Worm (Caenorhabditis elegans): ENCODE measurements around the gene madf-5.
A peak's percentile ranks its signal among the peaks of the same experiment; 100 is the strongest.

madf-5 gene

DNA sequence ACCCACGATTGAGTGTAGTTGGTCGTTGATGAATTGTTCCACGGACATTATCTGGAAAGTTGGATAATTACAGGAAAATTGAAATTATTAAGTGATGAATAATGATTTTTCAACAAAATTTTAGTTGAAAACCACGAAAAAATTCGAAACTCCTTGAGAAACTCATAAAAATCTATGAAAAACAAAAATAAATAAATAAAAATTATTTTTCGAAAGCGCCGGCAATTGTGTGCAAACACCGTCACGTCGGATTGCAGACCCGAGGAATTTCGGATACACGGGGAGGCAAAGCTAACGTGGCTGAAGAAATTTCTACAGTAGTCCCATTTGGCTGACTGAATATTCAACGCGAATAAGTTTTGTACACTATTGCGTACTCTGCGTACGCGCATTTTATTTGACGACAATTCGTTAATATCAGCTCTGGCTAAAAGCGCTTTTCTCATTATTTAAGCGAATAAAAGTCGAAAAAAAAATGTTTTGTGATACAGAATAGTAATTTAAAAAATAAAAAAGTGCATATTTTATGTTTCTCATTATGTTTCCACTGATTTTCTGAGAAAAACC, 11.8 kb upstream of the madf-5 start, which contains the start of gene mog-4 (continued):
- peak; percentile 62 to 86 for TF ChIP-seq rec-8 (tag; optimal IDR thresholded peaks at IDR 0.05)
- peak; percentile 10 for TF ChIP-seq ets-4 (GFP tag; optimal IDR thresholded peaks at IDR 0.05)
- TF ChIP-seq pbrm-1 (GFP tag; IDR thresholded peaks at IDR 0.05): peak; percentile 99
- peak; percentile 48 for TF ChIP-seq T07F8.4 (tag; optimal IDR thresholded peaks at IDR 0.05)
- TF ChIP-seq lsl-1 (GFP tag; optimal IDR thresholded peaks at IDR 0.05): peak; percentile 98
- TF ChIP-seq ztf-28 (GFP tag; IDR thresholded peaks at IDR 0.05): peak; percentile 100
- peak; percentile 100 for TF ChIP-seq ztf-25 (GFP tag; IDR thresholded peaks at IDR 0.05)
- peak; percentile 92 for TF ChIP-seq B0336.3 (GFP tag; IDR thresholded peaks at IDR 0.05)
- peak; percentile 97 for TF ChIP-seq cebp-2 (GFP tag; IDR thresholded peaks at IDR 0.05)
- TF ChIP-seq madf-8 (GFP tag; conservative IDR thresholded peaks at IDR 0.05): peak; percentile 99
- TF ChIP-seq atf-7 (tag; optimal IDR thresholded peaks at IDR 0.05): peak; percentile 84
- peak; percentile 93 for TF ChIP-seq attf-3 (GFP tag; conservative IDR thresholded peaks at IDR 0.05)
- TF ChIP-seq C06A6.2 (GFP tag; conservative IDR thresholded peaks at IDR 0.05): peak; percentile 98
- TF ChIP-seq ceh-100 (GFP tag; IDR thresholded peaks at IDR 0.05): peak; percentile 96
- TF ChIP-seq K11D2.4 (GFP tag; IDR thresholded peaks at IDR 0.05): peak; percentile 99
- TF ChIP-seq die-1 (tag; optimal IDR thresholded peaks at IDR 0.05): peak; percentile 45
- TF ChIP-seq egrh-3 (GFP tag; IDR thresholded peaks at IDR 0.05): peak; percentile 90
- TF ChIP-seq madf-6 (GFP tag; IDR thresholded peaks at IDR 0.05): peak; percentile 99
- peak; percentile 99 for TF ChIP-seq rcor-1 (GFP tag; IDR thresholded peaks at IDR 0.05)
- TF ChIP-seq F22D6.2 (tag; optimal IDR thresholded peaks at IDR 0.05): peak; percentile 89
- peak; percentile 99 for TF ChIP-seq lir-1 (GFP tag; conservative IDR thresholded peaks at IDR 0.05)
- peak; percentile 93 for TF ChIP-seq hsf-1 (GFP tag; IDR thresholded peaks at IDR 0.05)
- TF ChIP-seq madf-3 (GFP tag; IDR thresholded peaks at IDR 0.05): peak; percentile 98
- TF ChIP-seq B0261.1 (tag; optimal IDR thresholded peaks at IDR 0.05): peak; percentile 35
- TF ChIP-seq ztf-3 (GFP tag; optimal IDR thresholded peaks at IDR 0.05): peak; percentile 81
- TF ChIP-seq nfya-2 (GFP tag; IDR thresholded peaks at IDR 0.05): peak; percentile 89
- peak; percentile 98 for TF ChIP-seq lin-26 (GFP tag; IDR thresholded peaks at IDR 0.05)
- peak; percentile 97 for TF ChIP-seq athp-1 (tag; optimal IDR thresholded peaks at IDR 0.05)
- peak; percentile 99 for TF ChIP-seq Y56A3A.18 (GFP tag; IDR thresholded peaks at IDR 0.05)
- TF ChIP-seq efl-1 (GFP tag; optimal IDR thresholded peaks at IDR 0.05): peak; percentile 65
- TF ChIP-seq tlf-1 (GFP tag; optimal IDR thresholded peaks at IDR 0.05): peak; percentile 98
- TF ChIP-seq aptf-3 (GFP tag; IDR thresholded peaks at IDR 0.05): peak; percentile 95
- peak; percentile 100 for TF ChIP-seq D2030.7 (GFP tag; IDR thresholded peaks at IDR 0.05)
- TF ChIP-seq snpc-4 (GFP tag; optimal IDR thresholded peaks at IDR 0.05): peak; percentile 31
- TF ChIP-seq snpc-4 (tag; optimal IDR thresholded peaks at IDR 0.05): peak; percentile 41 to 91 (median 72)
- TF ChIP-seq nhr-80 (tag; optimal IDR thresholded peaks at IDR 0.05): peak; percentile 80
- peak; percentile 64 for TF ChIP-seq nhr-90 (tag; optimal IDR thresholded peaks at IDR 0.05)
- 0 out of 2 replicates have a peak, but pooled peaks have one; percentile 15 for TF ChIP-seq ceh-58 (GFP tag; IDR thresholded peaks at IDR 0.05)
- peak; percentile 95 for TF ChIP-seq hmg-20 (GFP tag; IDR thresholded peaks at IDR 0.05)
- TF ChIP-seq bed-1 (GFP tag; IDR thresholded peaks at IDR 0.05): peak; percentile 98
- TF ChIP-seq K12H6.12 (tag; optimal IDR thresholded peaks at IDR 0.05): peak; percentile 97
- peak in 2 of 3 experiments; percentile 26 to 84 for TF ChIP-seq lin-35 (GFP tag; optimal IDR thresholded peaks at IDR 0.05)
- peak; percentile 25 for TF ChIP-seq F23B12.7 (tag; optimal IDR thresholded peaks at IDR 0.05; ENCODE audit: insufficient read depth)
- TF ChIP-seq ztf-6 (GFP tag; IDR thresholded peaks at IDR 0.05): peak; percentile 100
- peak; percentile 7 for TF ChIP-seq T26A5.8 (tag; optimal IDR thresholded peaks at IDR 0.05)
- TF ChIP-seq tbp1 (GFP tag; optimal IDR thresholded peaks at IDR 0.05): peak; percentile 76
- peak; percentile 51 for TF ChIP-seq F49E8.2 (tag; optimal IDR thresholded peaks at IDR 0.05; ENCODE audit: insufficient read depth)
- peak; percentile 84 for TF ChIP-seq chd-7 (tag; optimal IDR thresholded peaks at IDR 0.05)
